Fruit fly (Drosophila melanogaster) whole organism, embryonic: Measurements from ENCODE around the gene H2.0.

Source experiments
- Aef1 ChIP-seq: fragments of 200-800 bp; sonication (Bioruptor generic); IDR thresholded peaks from 3 replicates; pipeline ENCODE4 v1.3.6; 2022; ENCODE audit warnings: missing biosample characterization, missing genetic modification characterization
- BEAF-32 ChIP-seq: fragments of 200-800 bp; sonication (Bioruptor generic); optimal IDR thresholded peaks from 3 replicates; lab custom pipeline; 2017; ENCODE audit warnings: missing biosample characterization, missing genetic modification characterization, mild to moderate bottlenecking, moderate library complexity, missing genetic modification reagents
- BtbVII ChIP-seq: fragments of 200-800 bp; sonication (Bioruptor generic); optimal IDR thresholded peaks from 3 replicates; lab custom pipeline; 2017; ENCODE audit warnings: missing biosample characterization, mild to moderate bottlenecking, missing genetic modification characterization
- CG10267 ChIP-seq: fragments of 200-800 bp; sonication (Bioruptor generic); optimal IDR thresholded peaks from 2 replicates; lab custom pipeline; 2018; ENCODE audit warnings: missing biosample characterization, mild to moderate bottlenecking, missing genetic modification characterization, moderate library complexity
- CG10959 ChIP-seq: fragments of 200-800 bp; sonication (Bioruptor generic); IDR thresholded peaks from 2 replicates; pipeline ENCODE4 v1.3.6; 2022; ENCODE audit warnings: missing biosample characterization, missing genetic modification characterization
- CG13894 ChIP-seq: fragments of 200-800 bp; sonication (Bioruptor generic); optimal IDR thresholded peaks from 3 replicates; lab custom pipeline; 2018; ENCODE audit warnings: missing biosample characterization, mild to moderate bottlenecking, missing genetic modification characterization, moderate library complexity
- CG1529 ChIP-seq: fragments of 200-800 bp; sonication (Bioruptor generic); optimal IDR thresholded peaks from 3 replicates; lab custom pipeline; 2018; ENCODE audit warnings: missing biosample characterization, missing genetic modification characterization
- CG17912 ChIP-seq: fragments of 200-800 bp; sonication (Bioruptor generic); optimal IDR thresholded peaks from 2 replicates; lab custom pipeline; 2018; ENCODE audit warnings: missing biosample characterization, mild to moderate bottlenecking, missing genetic modification characterization
- CG1832 ChIP-seq: fragments of 200-800 bp; sonication (Bioruptor generic); optimal IDR thresholded peaks from 2 replicates; lab custom pipeline; 2017; ENCODE audit warnings: missing biosample characterization, mild to moderate bottlenecking, missing genetic modification characterization, inconsistent platforms
- CG2712 ChIP-seq: fragments of 200-800 bp; optimal IDR thresholded peaks from 3 replicates; lab custom pipeline; 2019; ENCODE audit warnings: missing biosample characterization, mild to moderate bottlenecking, missing genetic modification characterization, moderate library complexity
- CG30020 ChIP-seq: fragments of 200-800 bp; optimal IDR thresholded peaks from 2 replicates; lab custom pipeline; 2019; ENCODE audit warnings: missing biosample characterization, mild to moderate bottlenecking, missing genetic modification characterization, moderate library complexity
- CG3407 ChIP-seq: fragments of 200-800 bp; sonication (Bioruptor generic); optimal IDR thresholded peaks from 2 replicates; lab custom pipeline; 2018; ENCODE audit warnings: missing biosample characterization, mild to moderate bottlenecking, missing genetic modification characterization
- CG4282 ChIP-seq: fragments of 200-800 bp; sonication (Bioruptor generic); optimal IDR thresholded peaks from 2 replicates; lab custom pipeline; 2016; ENCODE audit warnings: missing biosample characterization, missing genetic modification characterization
- CG4404 ChIP-seq: fragments of 200-800 bp; sonication (Bioruptor generic); IDR thresholded peaks from 2 replicates; pipeline ENCODE4 v1.3.6; 2022; ENCODE audit warnings: missing biosample characterization, missing genetic modification characterization
- CG4424 ChIP-seq: fragments of 200-800 bp; sonication (Bioruptor generic); optimal IDR thresholded peaks from 3 replicates; lab custom pipeline; 2016; ENCODE audit warnings: missing biosample characterization, missing genetic modification characterization
- CG4707 ChIP-seq: fragments of 200-800 bp; sonication (Bioruptor generic); optimal IDR thresholded peaks from 2 replicates; lab custom pipeline; 2018; ENCODE audit warnings: missing biosample characterization, mild to moderate bottlenecking, missing genetic modification characterization, moderate library complexity
- CG4730 ChIP-seq: fragments of 200-800 bp; sonication (Bioruptor generic); IDR thresholded peaks from 2 replicates; pipeline ENCODE4 v1.3.6; 2022; ENCODE audit warnings: missing biosample characterization, missing genetic modification characterization
- CG4854 ChIP-seq: fragments of 200-800 bp; sonication (Bioruptor generic); optimal IDR thresholded peaks from 2 replicates; lab custom pipeline; 2016; ENCODE audit warnings: missing biosample characterization, missing genetic modification characterization, inconsistent platforms
- CG6854 ChIP-seq: fragments of 200-800 bp; sonication (Bioruptor generic); optimal IDR thresholded peaks from 3 replicates; lab custom pipeline; 2017; ENCODE audit warnings: missing biosample characterization, mild to moderate bottlenecking, missing genetic modification characterization
- CG7928 ChIP-seq: fragments of 200-800 bp; sonication (Bioruptor generic); optimal IDR thresholded peaks from 2 replicates; lab custom pipeline; 2017; ENCODE audit warnings: missing biosample characterization, mild to moderate bottlenecking, missing genetic modification characterization
- CG8281 ChIP-seq: fragments of 200-800 bp; sonication (Bioruptor generic); optimal IDR thresholded peaks from 2 replicates; lab custom pipeline; 2018; ENCODE audit warnings: missing biosample characterization, mild to moderate bottlenecking, missing genetic modification characterization, moderate library complexity
- CG9797 ChIP-seq: fragments of 200-800 bp; sonication (Bioruptor generic); optimal IDR thresholded peaks from 3 replicates; lab custom pipeline; 2018; ENCODE audit warnings: missing biosample characterization, mild to moderate bottlenecking, missing genetic modification characterization
- CTCF ChIP-seq: fragments of 200-800 bp; sonication (Bioruptor generic); optimal IDR thresholded peaks from 2 replicates; lab custom pipeline; 2017; ENCODE audit warnings: missing biosample characterization, mild to moderate bottlenecking, missing genetic modification characterization, moderate library complexity
- CkIIα-i1 ChIP-seq: fragments of 200-800 bp; sonication (Bioruptor generic); IDR thresholded peaks from 2 replicates; pipeline ENCODE4 v1.3.6; 2022; ENCODE audit warnings: missing biosample characterization, missing genetic modification characterization
- Dfd ChIP-seq, 2 experiments: fragments of >200 bp; optimal IDR thresholded peaks; 2 replicates each; lab custom pipeline; 2017; ENCODE audit warnings: missing biosample characterization in 2 of 2, missing genetic modification characterization in 2 of 2
- Elba2 ChIP-seq: fragments of 200-800 bp; sonication (Bioruptor generic); optimal IDR thresholded peaks from 3 replicates; lab custom pipeline; 2016; ENCODE audit warnings: missing biosample characterization, missing genetic modification characterization
- GATAe ChIP-seq: fragments of 200-800 bp; sonication (Bioruptor generic); conservative IDR thresholded peaks from 2 replicates; pipeline ENCODE4 v1.3.6; 2022; ENCODE audit warnings: missing biosample characterization, missing genetic modification characterization
- Jarid2 ChIP-seq: fragments of 200-800 bp; sonication (Bioruptor generic); optimal IDR thresholded peaks from 3 replicates; lab custom pipeline; 2017; ENCODE audit warnings: mild to moderate bottlenecking, missing biosample characterization, missing genetic modification reagents, missing genetic modification characterization
- Lpt ChIP-seq: fragments of >200 bp; optimal IDR thresholded peaks from 2 replicates; lab custom pipeline; 2018; ENCODE audit warnings: missing biosample characterization, missing genetic modification characterization
- Max ChIP-seq: fragments of 200-800 bp; sonication (Bioruptor generic); optimal IDR thresholded peaks from 2 replicates; lab custom pipeline; 2016; ENCODE audit warnings: missing biosample characterization, mild to moderate bottlenecking, missing genetic modification characterization
- Med ChIP-seq: fragments of 200-800 bp; sonication (Bioruptor generic); peaks from one replicate; lab custom pipeline; 2016; ENCODE audit warnings: missing biosample characterization, missing genetic modification characterization, mild to moderate bottlenecking, inconsistent platforms, moderate library complexity
- Spps ChIP-seq: fragments of 200-800 bp; sonication (Bioruptor generic); optimal IDR thresholded peaks from 2 replicates; lab custom pipeline; 2018; ENCODE audit warnings: missing biosample characterization, mild to moderate bottlenecking, missing genetic modification characterization
- Sry-β ChIP-seq: fragments of 200-800 bp; sonication (Bioruptor generic); optimal IDR thresholded peaks from 2 replicates; lab custom pipeline; 2018; ENCODE audit warnings: missing biosample characterization, mild to moderate bottlenecking, missing genetic modification characterization, moderate library complexity
- Stat92E ChIP-seq, 3 experiments: fragments of >200 bp in 2 of 3; fragments of 200-800 bp in 1 of 3; sonication (Bioruptor generic) in 1 of 3; optimal IDR thresholded peaks; 2 replicates each; lab custom pipeline; 2017 to 2019; ENCODE audit warnings: missing biosample characterization in 3 of 3, missing genetic modification characterization in 3 of 3, mild to moderate bottlenecking in 1 of 3, moderate library complexity in 1 of 3
- al ChIP-seq: fragments of 200-800 bp; sonication (Bioruptor generic); IDR thresholded peaks from 2 replicates; pipeline ENCODE4 v1.3.6; 2022; ENCODE audit warnings: missing biosample characterization, missing genetic modification characterization
- ase ChIP-seq: fragments of 200-800 bp; sonication (Bioruptor generic); IDR thresholded peaks from 3 replicates; pipeline ENCODE4 v1.3.6; 2022; ENCODE audit warnings: missing biosample characterization, missing genetic modification characterization
- bowl ChIP-seq: fragments of 200-800 bp; sonication (Bioruptor generic); IDR thresholded peaks from 2 replicates; pipeline ENCODE4 v1.3.6; 2022; ENCODE audit warnings: missing biosample characterization, missing genetic modification characterization
- da ChIP-seq: fragments of 200-800 bp; sonication (Bioruptor generic); optimal IDR thresholded peaks from 2 replicates; lab custom pipeline; 2016; ENCODE audit warnings: missing biosample characterization, missing genetic modification characterization
- dati ChIP-seq: fragments of 200-800 bp; sonication (Bioruptor generic); IDR thresholded peaks from 2 replicates; pipeline ENCODE4 v1.3.6; 2022; ENCODE audit warnings: missing biosample characterization, missing genetic modification characterization
- gcm2 ChIP-seq: fragments of 200-800 bp; sonication (Bioruptor generic); optimal IDR thresholded peaks from 2 replicates; lab custom pipeline; 2016; ENCODE audit warnings: missing biosample characterization, missing genetic modification characterization
- hbn ChIP-seq: fragments of 200-800 bp; sonication (Bioruptor generic); IDR thresholded peaks from 2 replicates; pipeline ENCODE4 v1.3.6; 2022; ENCODE audit warnings: missing biosample characterization, missing genetic modification characterization; ENCODE audit not compliant: partially characterized antibody
- luna ChIP-seq: fragments of 200-800 bp; sonication (Bioruptor generic); optimal IDR thresholded peaks from 2 replicates; lab custom pipeline; 2016; ENCODE audit warnings: missing biosample characterization, missing genetic modification characterization
- nmo ChIP-seq: fragments of 200-800 bp; sonication (Bioruptor generic); optimal IDR thresholded peaks from 2 replicates; lab custom pipeline; 2018; ENCODE audit warnings: missing biosample characterization, mild to moderate bottlenecking, missing genetic modification characterization, moderate library complexity
- nom ChIP-seq: fragments of 200-800 bp; sonication (Bioruptor generic); optimal IDR thresholded peaks from 2 replicates; lab custom pipeline; 2017; ENCODE audit warnings: missing biosample characterization, missing genetic modification characterization, mild to moderate bottlenecking, moderate library complexity, missing genetic modification reagents
- org-1 ChIP-seq: fragments of 200-800 bp; sonication (Bioruptor generic); optimal IDR thresholded peaks from 2 replicates; lab custom pipeline; 2017; ENCODE audit warnings: missing biosample characterization, missing genetic modification characterization
- p53 ChIP-seq: fragments of 200-800 bp; sonication (Bioruptor generic); optimal IDR thresholded peaks from 2 replicates; lab custom pipeline; 2016; ENCODE audit warnings: missing biosample characterization, missing genetic modification characterization
- pnt ChIP-seq: fragments of 200-800 bp; sonication (Bioruptor generic); optimal IDR thresholded peaks from 3 replicates; lab custom pipeline; 2016; ENCODE audit warnings: missing biosample characterization, missing genetic modification characterization
- tll ChIP-seq, 2 experiments: fragments of 200-800 bp in 1 of 2; fragments of >200 bp in 1 of 2; sonication (Bioruptor generic) in 1 of 2; optimal IDR thresholded peaks; 2 replicates each; lab custom pipeline; 2017 to 2019; ENCODE audit warnings: missing biosample characterization in 2 of 2, missing genetic modification characterization in 2 of 2, mild to moderate bottlenecking in 1 of 2, moderate library complexity in 1 of 2
- ttk ChIP-seq: fragments of 200-800 bp; sonication (Bioruptor generic); IDR thresholded peaks from 2 replicates; pipeline ENCODE4 v2.1.2; 2022; ENCODE audit warnings: missing biosample characterization, missing genetic modification characterization
- wor ChIP-seq: fragments of 200-800 bp; sonication (Bioruptor generic); IDR thresholded peaks from 2 replicates; pipeline ENCODE4 v1.3.6; 2022; ENCODE audit warnings: missing biosample characterization, missing genetic modification characterization

The H2.0 gene

dm6 chr2L:6047528-6048160, 28.4 kb upstream of the H2.0 start, which contains the start of gene IPIP (continued):
- TF ChIP-seq dati: peak; percentile 13; the same call in 1 of the 2 replicates
- TF ChIP-seq CG17912 (GFP tag; lab: Kevin White, UChicago): no peak
- TF ChIP-seq da (GFP tag; lab: Kevin White, UChicago): no peak
- no peak for TF ChIP-seq CG3407 (GFP tag; lab: Kevin White, UChicago)
- no peak for TF ChIP-seq Jarid2 (GFP tag; lab: Kevin White, UChicago)
- peak; percentile 4 for TF ChIP-seq Max (GFP tag; lab: Kevin White, UChicago)
- TF ChIP-seq CG4730 (GFP tag; lab: Robert Waterston, UW): no peak
- peak; percentile 30 for TF ChIP-seq gcm2
- no peak for TF ChIP-seq pnt
- TF ChIP-seq BtbVII: no peak
- TF ChIP-seq GATAe (GFP tag; lab: Robert Waterston, UW): no peak
- TF ChIP-seq CG8281 (tag; lab: Kevin White, UChicago): no peak
- TF ChIP-seq al (GFP tag; lab: Robert Waterston, UW): 0 out of 2 replicates have a peak, but pooled peaks have one; percentile 8
- TF ChIP-seq CTCF (GFP tag; lab: Kevin White, UChicago): peak; percentile 13
- TF ChIP-seq CG10959: no peak; the same call in 1 of the 2 replicates
- peak; percentile 13 for TF ChIP-seq CG10267 (tag; lab: Kevin White, UChicago)
- no peak for TF ChIP-seq wor (GFP tag; lab: Robert Waterston, UW)
- no peak for TF ChIP-seq CG1529
- no peak for TF ChIP-seq CG1832 (GFP tag; lab: Kevin White, UChicago)
- TF ChIP-seq org-1 (GFP tag; lab: Kevin White, UChicago): no peak
- no peak; the same call in 1 of the 2 replicates for TF ChIP-seq ttk (GFP tag; lab: Robert Waterston, UW)
- peak; percentile 68; the same call in 1 of the 2 replicates for TF ChIP-seq hbn (GFP tag; lab: Robert Waterston, UW)
- TF ChIP-seq Dfd (GFP tag; optimal IDR thresholded peaks at IDR 0.05; lab: Kevin White, UChicago): no peak
- TF ChIP-seq luna (GFP tag; lab: Kevin White, UChicago): no peak
- no peak for TF ChIP-seq CkIIα-i1
- TF ChIP-seq Aef1 (GFP tag; lab: Robert Waterston, UW): peak; percentile 30; the same call in 1 of the 3 replicates
- TF ChIP-seq Med (GFP tag; lab: Kevin White, UChicago): peak; percentile 91
- no peak for TF ChIP-seq CG13894 (tag; lab: Kevin White, UChicago)
- peak; percentile 59 for TF ChIP-seq nom (GFP tag; lab: Kevin White, UChicago)
- TF ChIP-seq Stat92E (GFP tag; optimal IDR thresholded peaks at IDR 0.05; lab: Kevin White, UChicago): no peak
- no peak for TF ChIP-seq Lpt (GFP tag; lab: Kevin White, UChicago)
- no peak for TF ChIP-seq bowl
- no peak for TF ChIP-seq Sry-β (GFP tag; lab: Kevin White, UChicago)
- TF ChIP-seq CG2712 (tag; lab: Kevin White, UChicago): peak; percentile 46
- no peak for TF ChIP-seq CG4404
- no peak for TF ChIP-seq CG4282 (GFP tag; lab: Kevin White, UChicago)
- peak; percentile 10 for TF ChIP-seq CG4424 (GFP tag; lab: Kevin White, UChicago)
- no peak for TF ChIP-seq tll (GFP tag; optimal IDR thresholded peaks at IDR 0.05; lab: Kevin White, UChicago)
- TF ChIP-seq ase (GFP tag; lab: Robert Waterston, UW): peak; percentile 34; the same call in 1 of the 3 replicates
- peak; percentile 61 for TF ChIP-seq CG30020 (tag; lab: Kevin White, UChicago)
- TF ChIP-seq CG4707 (GFP tag; lab: Kevin White, UChicago): no peak
- no peak for TF ChIP-seq CG7928 (GFP tag; lab: Kevin White, UChicago)
- TF ChIP-seq Elba2: no peak
- TF ChIP-seq p53: no peak
- no peak for TF ChIP-seq CG4854 (GFP tag; lab: Kevin White, UChicago)
- peak; percentile 57 for TF ChIP-seq CG9797 (GFP tag; lab: Kevin White, UChicago)
- peak; percentile 37 for TF ChIP-seq nmo (GFP tag; lab: Kevin White, UChicago)
- TF ChIP-seq CG6854 (GFP tag; lab: Kevin White, UChicago): no peak
- TF ChIP-seq Spps (tag; lab: Kevin White, UChicago): no peak
- peak; percentile 86 for TF ChIP-seq BEAF-32 (GFP tag; lab: Kevin White, UChicago)
